Worm (Caenorhabditis elegans): Measurements from ENCODE around the gene T23F11.6.

Gene T23F11.6

DNA sequence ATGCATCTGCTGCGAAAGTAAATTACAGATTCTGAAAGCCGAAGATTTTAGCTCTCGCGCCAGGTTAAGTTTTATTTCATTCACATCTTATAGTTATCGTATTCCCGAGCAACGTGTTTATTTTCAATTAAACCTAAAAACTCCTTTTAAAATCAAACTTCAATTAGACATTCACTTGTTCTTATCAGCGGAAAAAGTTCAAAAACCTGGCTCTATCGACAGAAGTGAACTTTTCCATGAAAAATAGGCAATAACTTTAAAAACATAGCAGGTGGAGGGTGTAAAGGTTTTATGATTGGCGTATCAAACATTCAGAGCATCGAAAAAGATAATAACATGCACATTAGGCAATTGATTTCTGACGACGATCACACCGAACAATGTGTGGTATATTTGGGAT, 41.2 kb upstream of the T23F11.6 start, which contains the start of gene ppat-1:
ppat-1 (plus strand) TSS at position 316 of the 400 bp plus-strand sequence.
- TF ChIP-seq ceh-9 (tag; optimal IDR thresholded peaks at IDR 0.05) (no peak), fax-1 (tag; optimal IDR thresholded peaks at IDR 0.05) (no peak), pqm-1 (tag; optimal IDR thresholded peaks at IDR 0.05) (no peak), ceh-19 (GFP tag; optimal IDR thresholded peaks at IDR 0.05) (no peak), tbx-2 (tag; optimal IDR thresholded peaks at IDR 0.05) (no peak), Y22D7AL.16 (tag; optimal IDR thresholded peaks at IDR 0.05) (no peak), ceh-2 (tag; optimal IDR thresholded peaks at IDR 0.05) (no peak), ceh-31 (tag; optimal IDR thresholded peaks at IDR 0.05) (no peak), nhr-232 (tag; optimal IDR thresholded peaks at IDR 0.05) (no peak), ttx-3 (tag; optimal IDR thresholded peaks at IDR 0.05) (no peak), che-1 (tag; optimal IDR thresholded peaks at IDR 0.05) (no peak), lim-6 (tag; optimal IDR thresholded peaks at IDR 0.05) (no peak), zip-5 (tag; optimal IDR thresholded peaks at IDR 0.05) (no peak), ceh-48 (tag; optimal IDR thresholded peaks at IDR 0.05) (no peak), dmd-4 (tag; optimal IDR thresholded peaks at IDR 0.05; ENCODE audit: borderline replicate concordance) (no peak), nhr-11 (tag; optimal IDR thresholded peaks at IDR 0.05) (no peak), ceh-6 (GFP tag; optimal IDR thresholded peaks at IDR 0.05) (no peak)

DNA sequence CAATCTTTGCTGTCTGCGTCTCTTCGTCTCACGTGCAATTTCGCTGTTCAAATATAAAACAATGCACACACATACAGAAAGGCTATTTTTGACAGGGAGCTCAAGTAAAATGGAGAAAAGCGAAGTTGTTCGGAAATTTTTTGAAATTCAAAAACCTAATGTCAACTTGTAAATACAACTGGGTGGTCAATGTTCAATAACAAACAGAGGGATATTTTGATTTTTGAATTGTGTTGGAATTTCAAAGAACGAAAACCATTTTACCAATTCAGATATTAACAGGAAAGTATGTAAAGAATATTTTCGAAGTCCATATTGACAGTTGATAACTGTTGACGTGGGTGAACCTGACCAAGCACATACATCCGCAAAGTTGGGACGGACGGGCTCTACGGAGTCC, 40.6 kb upstream of the T23F11.6 start, which contains the start of gene tag-243:
tag-243 (minus strand) TSS at position 101 of the 400 bp plus-strand sequence.
- TF ChIP-seq zip-5 (tag; optimal IDR thresholded peaks at IDR 0.05) (no peak), ceh-6 (GFP tag; optimal IDR thresholded peaks at IDR 0.05) (no peak), ceh-30 (tag; optimal IDR thresholded peaks at IDR 0.05) (no peak), ceh-45 (GFP tag; IDR thresholded peaks at IDR 0.05) (no peak), pax-1 (tag; optimal IDR thresholded peaks at IDR 0.05) (no peak), pros-1 (tag; optimal IDR thresholded peaks at IDR 0.05) (no peak), C08G9.2 (tag; optimal IDR thresholded peaks at IDR 0.05) (no peak), Y22D7AL.16 (tag; optimal IDR thresholded peaks at IDR 0.05) (no peak), T23F11.4 (GFP tag; optimal IDR thresholded peaks at IDR 0.05) (no peak), hlh-8 (tag; optimal IDR thresholded peaks at IDR 0.05) (no peak), eyg-1 (tag; optimal IDR thresholded peaks at IDR 0.05) (no peak), unc-55 (GFP tag; optimal IDR thresholded peaks at IDR 0.05) (no peak)

- no peak for TF ChIP-seq ttx-3 (tag; optimal IDR thresholded peaks at IDR 0.05)
- no peak for TF ChIP-seq lin-11 (tag; optimal IDR thresholded peaks at IDR 0.05)
- TF ChIP-seq ceh-45 (GFP tag; IDR thresholded peaks at IDR 0.05): no peak
- peak; percentile 5 for TF ChIP-seq ceh-18 (tag; optimal IDR thresholded peaks at IDR 0.05)
- TF ChIP-seq npax-4 (tag; optimal IDR thresholded peaks at IDR 0.05): no peak
These were observed 39.4 kb upstream of the T23F11.6 start for ce11 chrIII:4687134-4687533.

DNA sequence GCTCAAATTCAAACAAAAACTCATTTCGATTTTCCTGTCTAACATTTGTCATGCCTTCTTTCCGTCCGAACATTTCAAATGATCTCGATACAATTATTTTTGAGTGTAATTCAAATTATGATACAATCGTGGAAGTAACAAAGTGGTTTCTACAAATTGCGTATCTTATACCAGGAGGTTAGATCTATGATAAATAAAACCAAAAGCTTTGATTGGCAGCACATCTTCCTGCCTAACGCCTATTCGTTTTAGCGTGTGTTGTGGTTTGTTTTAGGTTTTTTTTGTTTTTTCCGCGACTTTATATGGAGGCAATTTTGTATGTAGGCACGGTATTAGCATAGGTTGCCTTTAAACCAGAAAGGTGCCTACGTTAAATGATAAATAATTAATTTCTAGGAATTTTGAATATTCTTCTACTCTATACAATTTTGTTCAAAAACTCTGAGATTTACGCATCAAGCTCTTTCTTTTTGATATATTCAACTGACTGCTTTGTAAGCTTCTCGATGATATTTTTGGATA, 32.3 kb upstream of the T23F11.6 start, which contains the start of gene srg-11:
srg-11 (plus strand) TSS at position 51 of the 522 bp plus-strand sequence.
- no peak for TF ChIP-seq hlh-15 (tag; optimal IDR thresholded peaks at IDR 0.05)
- no peak for TF ChIP-seq unc-3 (GFP tag; conservative IDR thresholded peaks at IDR 0.05)
- no peak for TF ChIP-seq unc-3 (tag; optimal IDR thresholded peaks at IDR 0.05)
- no peak for TF ChIP-seq lin-11 (tag; optimal IDR thresholded peaks at IDR 0.05)
- no peak for TF ChIP-seq unc-42 (tag; optimal IDR thresholded peaks at IDR 0.05)
- no peak for TF ChIP-seq ets-4 (tag; optimal IDR thresholded peaks at IDR 0.05)
- TF ChIP-seq tbx-7 (tag; optimal IDR thresholded peaks at IDR 0.05): no peak
- TF ChIP-seq lim-6 (tag; optimal IDR thresholded peaks at IDR 0.05): no peak
- no peak for TF ChIP-seq sox-2 (GFP tag; IDR thresholded peaks at IDR 0.05)
- no peak for TF ChIP-seq sox-4 (tag; optimal IDR thresholded peaks at IDR 0.05)
- TF ChIP-seq unc-55 (GFP tag; optimal IDR thresholded peaks at IDR 0.05): no peak
- TF ChIP-seq ceh-22 (tag; optimal IDR thresholded peaks at IDR 0.05): no peak
- TF ChIP-seq pax-1 (tag; optimal IDR thresholded peaks at IDR 0.05): no peak
- no peak for TF ChIP-seq ceh-30 (tag; optimal IDR thresholded peaks at IDR 0.05)
- no peak for TF ChIP-seq pha-4 (tag; optimal IDR thresholded peaks at IDR 0.05)
